Fruit fly (Drosophila melanogaster): Measurements from ENCODE around the gene Ugt36E1.
A peak's percentile ranks its signal among the peaks of the same experiment; 100 is the strongest.

Ugt36E1 gene

DNA sequence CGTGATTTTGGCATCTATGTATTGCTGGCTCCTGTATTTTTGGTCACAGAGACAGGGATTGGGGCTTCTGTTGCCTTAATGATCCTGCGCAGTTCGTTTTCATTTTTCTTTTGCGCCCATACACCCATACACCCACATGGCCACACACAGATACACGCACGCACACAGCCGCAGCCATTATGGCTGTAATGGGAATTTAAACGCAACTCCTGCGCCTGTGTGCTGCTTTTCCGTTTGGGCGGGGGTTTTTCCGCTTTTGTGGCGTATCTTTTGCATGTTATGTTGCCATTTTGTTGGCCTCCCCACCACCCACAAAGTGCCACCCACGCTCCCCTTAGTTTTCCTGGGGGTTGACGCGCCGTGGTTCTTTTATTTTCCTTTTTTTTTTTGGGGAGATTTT is 41.2 kb downstream of the Ugt36E1 start (continued):
- TF ChIP-seq usp (GFP tag; optimal IDR thresholded peaks at IDR 0.05), result no peak
- TF ChIP-seq CG15479 (GFP tag; optimal IDR thresholded peaks at IDR 0.05), result no peak
- peak; percentile 28 for TF ChIP-seq Ets65A (GFP tag)
- TF ChIP-seq CG7987 (GFP tag; optimal IDR thresholded peaks at IDR 0.05), result no peak
- TF ChIP-seq CG12219 (GFP tag; optimal IDR thresholded peaks at IDR 0.05), result no peak
- peak; percentile 70 for TF ChIP-seq cg (GFP tag; optimal IDR thresholded peaks at IDR 0.05)
- peak; percentile 92 for TF ChIP-seq ewg (GFP tag; optimal IDR thresholded peaks at IDR 0.05)
- TF ChIP-seq hkb (optimal IDR thresholded peaks at IDR 0.05), result no peak
- no peak for TF ChIP-seq hkb (GFP tag; IDR thresholded peaks at IDR 0.05)
- TF ChIP-seq ro (GFP tag; IDR thresholded peaks at IDR 0.05), result no peak
- no peak for TF ChIP-seq cad (GFP tag; optimal IDR thresholded peaks at IDR 0.05)
- TF ChIP-seq crol (GFP tag; IDR thresholded peaks at IDR 0.05), result no peak
- TF ChIP-seq shn (GFP tag; optimal IDR thresholded peaks at IDR 0.05), result no peak

DNA sequence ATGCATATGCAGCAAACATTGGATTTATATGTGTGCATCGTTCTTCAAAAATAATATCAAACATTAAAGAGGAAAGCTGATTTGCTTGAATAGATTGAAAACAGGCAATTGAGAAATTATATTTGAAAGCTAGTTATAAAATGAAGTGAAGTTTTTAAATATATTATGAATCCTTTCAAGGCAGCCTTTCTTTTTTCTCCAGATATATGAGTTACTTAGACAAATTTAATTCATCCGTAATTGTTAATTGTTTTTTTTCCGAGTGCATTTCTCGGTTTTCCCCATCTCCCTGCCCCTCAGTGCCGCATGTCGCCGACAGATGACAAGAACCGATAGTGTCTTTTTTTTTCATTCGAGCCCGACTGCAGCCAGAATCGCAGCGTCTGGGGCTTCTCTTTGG is 45.3 kb downstream of the Ugt36E1 start:
- TF ChIP-seq grau (tag; optimal IDR thresholded peaks at IDR 0.05) (peak; percentile 17), CG7556 (GFP tag; optimal IDR thresholded peaks at IDR 0.05) (peak; percentile 32), CG12391 (tag; optimal IDR thresholded peaks at IDR 0.05) (peak; percentile 43), CG32767 (GFP tag; IDR thresholded peaks at IDR 0.05) (no peak), CG30403 (GFP tag; optimal IDR thresholded peaks at IDR 0.05) (peak; percentile 25), pnt (GFP tag; optimal IDR thresholded peaks at IDR 0.05) (peak; percentile 6), Stat92E (GFP tag; optimal IDR thresholded peaks at IDR 0.05) (no peak), Camta (GFP tag; optimal IDR thresholded peaks at IDR 0.05) (peak; percentile 26), dmrt11E (tag; optimal IDR thresholded peaks at IDR 0.05) (peak; percentile 81), CG13775 (GFP tag; optimal IDR thresholded peaks at IDR 0.05) (peak; percentile 25), CG9727 (GFP tag; optimal IDR thresholded peaks at IDR 0.05) (peak; percentile 69), sqz (GFP tag; optimal IDR thresholded peaks at IDR 0.05) (peak; percentile 62), CG10979 (tag; optimal IDR thresholded peaks at IDR 0.05) (peak; percentile 35), crol (GFP tag; IDR thresholded peaks at IDR 0.05) (peak; percentile 26; the same call in 1 of the 2 replicates), bsh (GFP tag; optimal IDR thresholded peaks at IDR 0.05) (peak in 1 of 2 experiments; percentile 46), chn (GFP tag; optimal IDR thresholded peaks at IDR 0.05) (peak; percentile 14), tio (GFP tag; optimal IDR thresholded peaks at IDR 0.05) (peak; percentile 18), nom (GFP tag; optimal IDR thresholded peaks at IDR 0.05) (no peak), CG15696 (tag; optimal IDR thresholded peaks at IDR 0.05) (peak; percentile 26), Lhr (GFP tag; optimal IDR thresholded peaks at IDR 0.05) (peak; percentile 17), lola (GFP tag; optimal IDR thresholded peaks at IDR 0.05) (peak in 1 of 3 experiments; percentile 80), sc (optimal IDR thresholded peaks at IDR 0.05) (no peak), sc (GFP tag; optimal IDR thresholded peaks at IDR 0.05) (peak; percentile 13), CG18262 (tag; optimal IDR thresholded peaks at IDR 0.05) (peak; percentile 6), CG10366 (GFP tag; IDR thresholded peaks at IDR 0.05) (no peak), CHES-1-like (GFP tag; optimal IDR thresholded peaks at IDR 0.05) (no peak), Usf (GFP tag; optimal IDR thresholded peaks at IDR 0.05) (peak; percentile 14), chm (GFP tag; IDR thresholded peaks at IDR 0.05) (no peak), CG8290 (GFP tag; optimal IDR thresholded peaks at IDR 0.05) (peak; percentile 14), CG8290 (tag; optimal IDR thresholded peaks at IDR 0.05) (no peak), nmo (GFP tag; optimal IDR thresholded peaks at IDR 0.05) (peak; percentile 29), Dref (GFP tag; IDR thresholded peaks at IDR 0.05) (no peak), CG16815 (GFP tag; optimal IDR thresholded peaks at IDR 0.05) (peak; percentile 28), Neu2 (GFP tag; optimal IDR thresholded peaks at IDR 0.05; ENCODE audit: borderline replicate concordance) (no peak), CG2712 (tag; optimal IDR thresholded peaks at IDR 0.05) (peak; percentile 13), CG33557 (GFP tag; optimal IDR thresholded peaks at IDR 0.05) (peak; percentile 51), sens (GFP tag) (peak; percentile 67), CG8388 (GFP tag; optimal IDR thresholded peaks at IDR 0.05) (peak; percentile 43), CoRest (tag; optimal IDR thresholded peaks at IDR 0.05) (peak; percentile 32)
